Worm (Caenorhabditis elegans) whole organism, L3 larva: Measurements from ENCODE around the gene F16F9.1.
A peak's percentile ranks its signal among the peaks of the same experiment; 100 is the strongest.

ENCODE experiments used
- R02D3.7 ChIP-seq: fragments of 150-350 bp; optimal IDR thresholded peaks from 2 replicates; lab custom pipeline; 2014; ENCODE audit warnings: missing biosample characterization, missing genetic modification characterization
- ZK546.5 ChIP-seq: sonication (generic microtip); optimal IDR thresholded peaks from 2 replicates; lab custom pipeline; 2017; ENCODE audit warnings: missing biosample characterization, missing genetic modification characterization
- aly-2 ChIP-seq: fragments of 150-350 bp; optimal IDR thresholded peaks from 2 replicates; lab custom pipeline; 2014; ENCODE audit warnings: missing biosample characterization, missing genetic modification characterization
- ama-1 ChIP-seq: fragments of 150-350 bp; optimal IDR thresholded peaks from 2 replicates; lab custom pipeline; 2018
- ceh-16 ChIP-seq: sonication (generic microtip); optimal IDR thresholded peaks from 2 replicates; lab custom pipeline; 2017; ENCODE audit warnings: missing biosample characterization, missing genetic modification characterization
- ceh-28 ChIP-seq: fragments of 150-350 bp; optimal IDR thresholded peaks from 2 replicates; lab custom pipeline; 2014; ENCODE audit warnings: missing biosample characterization, missing genetic modification reagents, missing genetic modification characterization
- ceh-82 ChIP-seq: fragments of 150-350 bp; optimal IDR thresholded peaks from 2 replicates; lab custom pipeline; 2014; ENCODE audit warnings: missing biosample characterization, missing genetic modification characterization
- ceh-9 ChIP-seq: sonication (generic microtip); optimal IDR thresholded peaks from 2 replicates; lab custom pipeline; 2018; ENCODE audit warnings: missing biosample characterization, missing genetic modification characterization
- daf-12 ChIP-seq: fragments of 150-350 bp; optimal IDR thresholded peaks from 2 replicates; lab custom pipeline; 2014; ENCODE audit warnings: missing biosample characterization, missing genetic modification reagents, missing genetic modification characterization
- egl-27 ChIP-seq: sonication (generic microtip); optimal IDR thresholded peaks from 4 replicates; lab custom pipeline; 2017; ENCODE audit warnings: missing biosample characterization, missing genetic modification reagents, missing genetic modification characterization
- egl-5 ChIP-seq: fragments of 150-350 bp; optimal IDR thresholded peaks from 2 replicates; lab custom pipeline; 2017; ENCODE audit warnings: missing biosample characterization, missing genetic modification reagents, missing genetic modification characterization, inconsistent platforms
- elt-1 ChIP-seq: fragments of 150-350 bp; optimal IDR thresholded peaks from 2 replicates; lab custom pipeline; 2014; ENCODE audit warnings: missing biosample characterization, missing genetic modification characterization
- elt-2 ChIP-seq: sonication (generic microtip); optimal IDR thresholded peaks from 2 replicates; lab custom pipeline; 2016; ENCODE audit warnings: missing genetic modification reagents, mild to moderate bottlenecking, missing genetic modification characterization, missing compliant biosample characterization
- elt-3 ChIP-seq, 3 experiments: fragments of 150-350 bp in 1 of 3; sonication (generic microtip) in 2 of 3; optimal IDR thresholded peaks; 2 replicates in 2 of 3; 4 replicates in 1 of 3; lab custom pipeline; 2014 to 2017; ENCODE audit warnings: missing biosample characterization in 3 of 3, missing genetic modification characterization in 3 of 3
- eor-1 ChIP-seq, 2 experiments: fragments of 150-350 bp; optimal IDR thresholded peaks; 2 replicates each; lab custom pipeline; 2014 to 2018; ENCODE audit warnings: missing biosample characterization in 2 of 2, missing genetic modification characterization in 2 of 2
- fkh-10 ChIP-seq: sonication (generic microtip); optimal IDR thresholded peaks from 2 replicates; lab custom pipeline; 2017; ENCODE audit warnings: missing biosample characterization, missing genetic modification reagents, missing genetic modification characterization
- fkh-2 ChIP-seq: fragments of 150-350 bp; optimal IDR thresholded peaks from 2 replicates; lab custom pipeline; 2014; ENCODE audit warnings: missing biosample characterization, missing genetic modification reagents, missing genetic modification characterization
- fos-1 ChIP-seq: fragments of 150-350 bp; optimal IDR thresholded peaks from 2 replicates; lab custom pipeline; 2014; ENCODE audit warnings: missing biosample characterization, missing genetic modification characterization
- hmg-11 ChIP-seq: sonication (generic microtip); optimal IDR thresholded peaks from 2 replicates; lab custom pipeline; 2016; ENCODE audit warnings: missing genetic modification characterization, missing compliant biosample characterization
- jun-1 ChIP-seq: fragments of 150-350 bp; optimal IDR thresholded peaks from 2 replicates; lab custom pipeline; 2014; ENCODE audit warnings: missing biosample characterization, missing genetic modification reagents, missing genetic modification characterization
- lin-15B ChIP-seq: fragments of 150-350 bp; optimal IDR thresholded peaks from 2 replicates; lab custom pipeline; 2014; ENCODE audit warnings: missing biosample characterization, missing genetic modification characterization
- lin-39 ChIP-seq: fragments of 150-350 bp; optimal IDR thresholded peaks from 2 replicates; lab custom pipeline; 2018; ENCODE audit warnings: missing biosample characterization, missing genetic modification reagents, missing genetic modification characterization
- lsy-12 ChIP-seq: sonication (generic microtip); optimal IDR thresholded peaks from 2 replicates; lab custom pipeline; 2016; ENCODE audit warnings: mild to moderate bottlenecking, missing genetic modification characterization, missing compliant biosample characterization
- mdl-1 ChIP-seq: fragments of 150-350 bp; optimal IDR thresholded peaks from 2 replicates; lab custom pipeline; 2014; ENCODE audit warnings: missing biosample characterization, missing genetic modification characterization
- mml-1 ChIP-seq: fragments of 150-350 bp; sonication (generic microtip); optimal IDR thresholded peaks from 3 replicates; lab custom pipeline; 2014; ENCODE audit warnings: missing biosample characterization, missing genetic modification characterization
- nfya-1 ChIP-seq: sonication (generic microtip); optimal IDR thresholded peaks from 2 replicates; lab custom pipeline; 2017; ENCODE audit warnings: missing genetic modification characterization, mild to moderate bottlenecking, missing compliant biosample characterization, antibody characterized with exemption, moderate library complexity; ENCODE audit not compliant: insufficient read depth
- nhr-11 ChIP-seq: fragments of 150-350 bp; optimal IDR thresholded peaks from 2 replicates; lab custom pipeline; 2014; ENCODE audit warnings: missing biosample characterization, missing genetic modification characterization
- nhr-12 ChIP-seq: fragments of 150-350 bp; optimal IDR thresholded peaks from 2 replicates; lab custom pipeline; 2014; ENCODE audit warnings: missing biosample characterization, missing genetic modification characterization
- nhr-23 ChIP-seq: fragments of 150-350 bp; optimal IDR thresholded peaks from 2 replicates; lab custom pipeline; 2014; ENCODE audit warnings: missing biosample characterization, missing genetic modification reagents, missing genetic modification characterization
- nhr-237 ChIP-seq: fragments of 150-350 bp; optimal IDR thresholded peaks from 2 replicates; lab custom pipeline; 2014; ENCODE audit warnings: missing biosample characterization, missing genetic modification characterization
- nhr-25 ChIP-seq: sonication (generic microtip); optimal IDR thresholded peaks from 2 replicates; lab custom pipeline; 2017; ENCODE audit warnings: missing biosample characterization, missing genetic modification characterization
- nhr-28 ChIP-seq: fragments of 150-350 bp; optimal IDR thresholded peaks from 2 replicates; lab custom pipeline; 2014; ENCODE audit warnings: missing biosample characterization, missing genetic modification characterization
- nhr-43 ChIP-seq: sonication (generic microtip); optimal IDR thresholded peaks from 2 replicates; lab custom pipeline; 2016; ENCODE audit warnings: mild to moderate bottlenecking, missing genetic modification characterization, missing compliant biosample characterization; ENCODE audit not compliant: poor library complexity, severe bottlenecking
- nhr-67 ChIP-seq: fragments of 150-350 bp; optimal IDR thresholded peaks from 2 replicates; lab custom pipeline; 2014; ENCODE audit warnings: missing biosample characterization, missing genetic modification characterization
- nhr-76 ChIP-seq: fragments of 150-350 bp; sonication (generic microtip); optimal IDR thresholded peaks from 5 replicates; lab custom pipeline; 2014; ENCODE audit warnings: missing biosample characterization, missing genetic modification characterization
- nhr-77 ChIP-seq: fragments of 150-350 bp; optimal IDR thresholded peaks from 2 replicates; lab custom pipeline; 2014; ENCODE audit warnings: missing biosample characterization, missing genetic modification characterization
- pha-4 ChIP-seq: fragments of 150-350 bp; optimal IDR thresholded peaks from 2 replicates; lab custom pipeline; 2014; ENCODE audit warnings: missing biosample characterization, missing genetic modification reagents, missing genetic modification characterization
- pqm-1 ChIP-seq: fragments of 150-350 bp; optimal IDR thresholded peaks from 2 replicates; lab custom pipeline; 2017; ENCODE audit warnings: missing biosample characterization, missing genetic modification characterization, inconsistent platforms
- sea-2 ChIP-seq: fragments of 150-350 bp; sonication (generic microtip); optimal IDR thresholded peaks from 4 replicates; lab custom pipeline; 2014; ENCODE audit warnings: missing biosample characterization, missing genetic modification reagents, missing genetic modification characterization
- skn-1 ChIP-seq: fragments of 150-350 bp; optimal IDR thresholded peaks from 2 replicates; lab custom pipeline; 2014; ENCODE audit warnings: missing biosample characterization, missing genetic modification characterization
- snpc-4 ChIP-seq: fragments of 150-350 bp; optimal IDR thresholded peaks from 2 replicates; lab custom pipeline; 2014; ENCODE audit warnings: missing biosample characterization, missing genetic modification characterization
- tbx-2 ChIP-seq: sonication (generic microtip); optimal IDR thresholded peaks from 2 replicates; lab custom pipeline; 2016; ENCODE audit warnings: mild to moderate bottlenecking, missing genetic modification characterization, missing compliant biosample characterization
- unc-39 ChIP-seq: sonication (generic microtip); optimal IDR thresholded peaks from 4 replicates; lab custom pipeline; 2017; ENCODE audit warnings: missing biosample characterization, missing genetic modification characterization
- unc-62 ChIP-seq: fragments of 150-350 bp; sonication (generic microtip); optimal IDR thresholded peaks from 4 replicates; lab custom pipeline; 2014; ENCODE audit warnings: missing biosample characterization, missing genetic modification reagents, missing genetic modification characterization
- zag-1 ChIP-seq: fragments of 150-350 bp; optimal IDR thresholded peaks from 2 replicates; lab custom pipeline; 2014; ENCODE audit warnings: missing biosample characterization, missing genetic modification characterization
- ztf-11 ChIP-seq: fragments of 150-350 bp; optimal IDR thresholded peaks from 2 replicates; lab custom pipeline; 2014; ENCODE audit warnings: missing biosample characterization, missing genetic modification characterization
- ztf-4 ChIP-seq: fragments of 150-350 bp; optimal IDR thresholded peaks from 2 replicates; lab custom pipeline; 2014; ENCODE audit warnings: missing biosample characterization, missing genetic modification characterization

Gene F16F9.1

ce11 chrX:8475142-8475541, 28.9 kb downstream of the F16F9.1 start:
- TF ChIP-seq nhr-237 (tag; lab: Kevin White, UChicago) (no peak), mml-1 (tag; lab: Kevin White, UChicago) (no peak), nhr-11 (no peak), nhr-77 (tag; lab: Kevin White, UChicago) (peak; percentile 15), skn-1 (tag; lab: Kevin White, UChicago) (no peak), ceh-28 (peak; percentile 71), lin-15B (tag; lab: Kevin White, UChicago) (no peak), fkh-2 (tag; lab: Kevin White, UChicago) (no peak), ceh-9 (tag; lab: Kevin White, UChicago) (no peak), fkh-10 (GFP tag; lab: Kevin White, UChicago) (no peak), pha-4 (tag; lab: Kevin White, UChicago) (no peak), unc-39 (tag; lab: Kevin White, UChicago) (no peak), unc-62 (GFP tag; lab: Kevin White, UChicago) (peak; percentile 68), tbx-2 (tag; lab: Kevin White, UChicago) (peak; percentile 69), nhr-12 (no peak), R02D3.7 (peak; percentile 61), mdl-1 (tag; lab: Kevin White, UChicago) (peak; percentile 51), lin-39 (tag; lab: Kevin White, UChicago) (no peak), nhr-25 (tag; lab: Kevin White, UChicago) (peak; percentile 91), nhr-43 (peak; percentile 99), sea-2 (GFP tag; lab: Kevin White, UChicago) (no peak), fos-1 (no peak), jun-1 (tag; lab: Kevin White, UChicago) (peak; percentile 9), egl-27 (tag; lab: Kevin White, UChicago) (peak; percentile 54), ztf-4 (tag; lab: Kevin White, UChicago) (peak; percentile 29), nhr-28 (tag; lab: Kevin White, UChicago) (peak; percentile 35), eor-1 (tag; optimal IDR thresholded peaks at IDR 0.05; lab: Kevin White, UChicago) (no peak), aly-2 (no peak), ztf-11 (no peak), pqm-1 (tag; lab: Kevin White, UChicago) (no peak), nfya-1 (tag; lab: Kevin White, UChicago) (peak; percentile 46), egl-5 (tag; lab: Kevin White, UChicago) (no peak), snpc-4 (tag; lab: Kevin White, UChicago) (no peak), nhr-67 (tag; lab: Kevin White, UChicago) (no peak), ama-1 (lab: Kevin White, UChicago) (peak; percentile 20), ZK546.5 (tag; lab: Kevin White, UChicago) (no peak), elt-1 (tag; lab: Kevin White, UChicago) (no peak), hmg-11 (tag; lab: Kevin White, UChicago) (no peak), lsy-12 (tag; lab: Kevin White, UChicago) (peak; percentile 45), ceh-82 (tag; lab: Kevin White, UChicago) (no peak), elt-2 (tag; lab: Kevin White, UChicago) (no peak), nhr-76 (tag; lab: Kevin White, UChicago) (peak; percentile 80), daf-12 (tag; lab: Kevin White, UChicago) (no peak), zag-1 (no peak), ceh-16 (tag; lab: Kevin White, UChicago) (no peak), nhr-23 (tag; lab: Kevin White, UChicago) (peak; percentile 99), elt-3 (tag; optimal IDR thresholded peaks at IDR 0.05; lab: Kevin White, UChicago) (peak in 2 of 3 experiments; percentile 81 to 83)
